Worm (Caenorhabditis elegans) whole organism, L1 larva: ENCODE results near the gene spe-19.

Source experiments
- ama-1 ChIP-seq: fragments of 150-350 bp; optimal IDR thresholded peaks from 2 replicates; lab custom pipeline; 2014
- ceh-90 ChIP-seq: sonication (generic microtip); optimal IDR thresholded peaks from 2 replicates; lab custom pipeline; 2016; ENCODE audit warnings: missing genetic modification characterization, missing compliant biosample characterization
- egl-27 ChIP-seq, 2 experiments: fragments of 150-350 bp in 1 of 2; sonication (generic microtip); optimal IDR thresholded peaks; 3 replicates each; lab custom pipeline; 2017 to 2018; ENCODE audit warnings: missing biosample characterization in 2 of 2, missing genetic modification characterization in 2 of 2, missing genetic modification reagents in 2 of 2
- elt-2 ChIP-seq: sonication (generic microtip); optimal IDR thresholded peaks from 2 replicates; lab custom pipeline; 2016; ENCODE audit warnings: missing genetic modification characterization, mild to moderate bottlenecking, inconsistent platforms, missing compliant biosample characterization, missing genetic modification reagents
- elt-3 ChIP-seq, 6 experiments: fragments of 150-350 bp in 1 of 6; sonication (generic microtip); optimal IDR thresholded peaks; 2 replicates each; lab custom pipeline; 2017 to 2018; ENCODE audit warnings: missing biosample characterization in 6 of 6, missing genetic modification characterization in 6 of 6, inconsistent platforms in 1 of 6
- lin-13 ChIP-seq: fragments of 150-350 bp; optimal IDR thresholded peaks from 2 replicates; lab custom pipeline; 2014; ENCODE audit warnings: missing biosample characterization, missing genetic modification reagents, missing genetic modification characterization
- unc-30 ChIP-seq: sonication (generic microtip); optimal IDR thresholded peaks from 2 replicates; lab custom pipeline; 2017; ENCODE audit warnings: missing biosample characterization, missing genetic modification characterization
- ztf-11 ChIP-seq, 2 experiments: sonication (generic microtip); optimal IDR thresholded peaks; 2 replicates each; lab custom pipeline; 2016 to 2017; ENCODE audit warnings: missing genetic modification characterization in 2 of 2, missing biosample characterization in 1 of 2, missing compliant biosample characterization in 1 of 2

DNA sequence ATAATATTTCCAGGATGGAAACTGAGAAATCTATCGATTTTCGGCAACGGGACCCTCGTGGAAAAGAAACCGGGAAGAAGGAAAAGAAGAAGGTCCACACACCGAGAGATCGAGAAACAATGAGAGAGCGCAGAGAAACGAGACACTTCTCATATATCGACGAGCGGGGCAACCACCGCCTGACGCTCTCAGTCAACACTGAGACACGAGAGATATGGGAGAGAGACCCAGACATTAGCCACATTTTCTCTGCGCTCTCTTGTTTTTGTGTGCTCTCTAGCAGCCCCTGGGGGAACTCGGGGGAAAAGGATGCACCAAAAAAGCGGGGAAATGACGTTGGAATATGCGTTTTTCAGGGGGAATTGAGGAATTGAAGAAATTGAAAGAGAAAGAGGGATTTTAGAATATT lies 41.5 kb downstream of the spe-19 start:
- TF ChIP-seq ceh-90 (no peak), elt-2 (no peak), ama-1 (lab: Kevin White, UChicago) (no peak), ztf-11 (tag; optimal IDR thresholded peaks at IDR 0.05; lab: Kevin White, UChicago) (peak in 1 of 2 experiments; percentile 57), elt-3 (tag; optimal IDR thresholded peaks at IDR 0.05; lab: Kevin White, UChicago) (no peak), unc-30 (no peak), egl-27 (tag; optimal IDR thresholded peaks at IDR 0.05; lab: Kevin White, UChicago) (peak in 1 of 2 experiments; percentile 29), lin-13 (peak; percentile 79)
